Fruit fly (Drosophila melanogaster): ENCODE measurements around the gene CG13310.

dm6 chr3L:8829572-8829971 is 29.2 kb upstream of the CG13310 start:
- TF ChIP-seq CG11617 (GFP tag; optimal IDR thresholded peaks at IDR 0.05) (no peak), kay (GFP tag; ENCODE audit: borderline replicate concordance) (no peak), CG7101 (tag; optimal IDR thresholded peaks at IDR 0.05) (no peak)

All from whole organism, adult.